Worm (Caenorhabditis elegans) whole organism, L4 larva: ENCODE results near the gene pqn-16.

Source experiments
- T20F7.1 ChIP-seq: fragments of 200-800 bp; sonication (Bioruptor generic); optimal IDR thresholded peaks from 2 replicates; lab custom pipeline; 2018; ENCODE audit warnings: mild to moderate bottlenecking, missing genetic modification characterization, missing compliant biosample characterization
- aha-1 ChIP-seq: fragments of 150-350 bp; peaks from one replicate; lab custom pipeline; 2014; ENCODE audit warnings: missing biosample characterization, missing genetic modification characterization
- egl-43 ChIP-seq: fragments of 200-800 bp; sonication (Bioruptor generic); IDR thresholded peaks from 2 replicates; pipeline ENCODE4 v1.3.6; 2022; ENCODE audit warnings: missing genetic modification reagents, missing genetic modification characterization, missing compliant biosample characterization
- rbr-2 ChIP-seq: sonication (generic microtip); optimal IDR thresholded peaks from 2 replicates; lab custom pipeline; 2016; ENCODE audit warnings: missing genotype, missing genetic modification characterization, missing compliant biosample characterization
- set-16 ChIP-seq: fragments of 200-800 bp; sonication (Bioruptor generic); IDR thresholded peaks from 2 replicates; pipeline ENCODE4 v1.3.6; 2022; ENCODE audit warnings: missing genetic modification reagents, missing genetic modification characterization, missing compliant biosample characterization

pqn-16 gene

DNA sequence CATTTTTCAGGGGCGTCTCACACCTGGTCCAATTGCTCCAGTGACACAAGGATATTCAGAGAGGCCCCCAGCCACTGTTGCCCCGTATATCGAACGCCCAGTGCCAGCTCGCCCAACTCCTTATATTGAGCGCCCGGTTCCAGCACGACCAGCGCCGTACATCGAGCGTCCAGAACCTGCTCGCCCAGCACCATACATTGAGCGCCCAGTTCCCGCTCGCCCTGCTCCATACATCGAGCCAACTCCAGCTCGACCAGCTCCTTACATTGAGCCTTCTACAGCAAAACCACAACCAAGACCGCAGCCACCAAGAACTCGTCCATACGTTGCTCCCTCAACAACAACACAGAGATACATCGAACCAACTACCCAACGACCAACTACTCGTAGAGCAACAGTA is 48.9 kb downstream of the pqn-16 start:
- no peak for TF ChIP-seq T20F7.1
- peak; percentile 38; the same call in 1 of the 2 replicates for TF ChIP-seq egl-43
- TF ChIP-seq set-16 (GFP tag; lab: Robert Waterston, UW), result peak; percentile 72; the same call in 1 of the 2 replicates

- TF ChIP-seq rbr-2 (tag; lab: Kevin White, UChicago) (no peak), aha-1 (peak; percentile 95)
Measured at ce11 chrV:9224377-9224776, 50.5 kb downstream of the pqn-16 start.
